Worm (Caenorhabditis elegans): ENCODE measurements around the gene F49C12.9.

ce11 chrIV:9327706-9328105 lies 11.7 kb upstream of the F49C12.9 start, which contains the start of gene clec-183:
- TF ChIP-seq bed-1 (GFP tag; IDR thresholded peaks at IDR 0.05) (no peak), dpl-1 (GFP tag; optimal IDR thresholded peaks at IDR 0.05) (no peak), pbrm-1 (GFP tag; IDR thresholded peaks at IDR 0.05) (no peak), ets-4 (GFP tag; optimal IDR thresholded peaks at IDR 0.05) (no peak), let-526 (GFP tag; IDR thresholded peaks at IDR 0.05) (no peak), K12H6.12 (tag; optimal IDR thresholded peaks at IDR 0.05) (no peak), lin-26 (GFP tag; IDR thresholded peaks at IDR 0.05) (no peak), madf-3 (GFP tag; IDR thresholded peaks at IDR 0.05) (no peak), him-1 (tag; optimal IDR thresholded peaks at IDR 0.05) (no peak)
